Fruit fly (Drosophila melanogaster): ENCODE measurements around the gene RabGGTb.

Gene RabGGTb

DNA sequence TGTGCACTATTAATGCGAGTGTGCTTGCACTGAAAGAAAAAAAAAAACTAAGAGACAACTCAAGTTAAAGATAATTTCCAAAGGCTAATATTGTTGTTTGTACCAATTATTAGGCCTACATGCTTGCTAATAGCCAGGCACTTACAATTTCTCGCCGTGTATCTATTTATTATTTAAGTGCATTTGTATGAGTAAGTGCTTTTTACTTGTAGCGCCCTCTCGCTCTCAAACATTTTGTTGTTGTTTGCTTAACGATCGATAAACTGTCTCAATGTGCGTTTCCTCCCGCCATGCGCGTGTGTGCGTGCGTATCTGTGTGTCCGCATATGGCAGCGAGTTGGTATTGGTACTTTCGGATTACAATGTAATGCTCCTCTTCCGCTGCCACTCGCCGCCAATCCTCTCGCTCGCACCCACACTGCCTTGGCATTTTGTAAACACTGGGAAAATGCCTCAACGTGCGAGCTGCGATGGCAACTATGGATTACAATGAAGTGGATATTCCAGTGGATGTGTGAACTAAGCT is 18.2 kb downstream of the RabGGTb start (continued):
- TF ChIP-seq Ets96B (tag; optimal IDR thresholded peaks at IDR 0.05) (peak; percentile 58), CG16779 (tag; optimal IDR thresholded peaks at IDR 0.05) (peak; percentile 23), OdsH (GFP tag; optimal IDR thresholded peaks at IDR 0.05) (peak; percentile 77), CG1621 (tag; optimal IDR thresholded peaks at IDR 0.05) (peak; percentile 14), CG10631 (GFP tag; optimal IDR thresholded peaks at IDR 0.05) (peak; percentile 73), dac (GFP tag; optimal IDR thresholded peaks at IDR 0.05) (peak; percentile 66), Eip78C (GFP tag) (peak; percentile 86), salr (GFP tag; optimal IDR thresholded peaks at IDR 0.05) (peak in 1 of 2 experiments; percentile 79)

DNA sequence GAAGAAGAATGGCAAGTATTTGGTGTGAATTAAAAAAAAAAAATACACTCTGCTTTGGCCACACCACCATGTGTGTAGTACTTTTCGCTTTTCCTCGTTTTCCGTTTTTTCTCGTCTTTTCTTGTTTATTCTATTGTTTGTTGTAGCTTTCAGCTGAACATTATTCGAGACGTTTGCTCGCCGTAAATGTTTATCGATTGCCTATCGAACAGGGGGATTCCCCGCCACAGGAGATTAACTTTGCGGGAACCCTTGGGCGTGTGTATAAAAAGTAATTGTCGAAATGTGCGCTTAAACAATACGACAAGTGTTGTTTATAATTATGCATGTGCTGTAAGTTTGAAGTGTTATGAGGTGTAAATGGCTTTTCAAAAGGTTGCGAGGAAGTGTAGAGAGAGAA is 18.8 kb downstream of the RabGGTb start:
- TF ChIP-seq net (GFP tag; optimal IDR thresholded peaks at IDR 0.05) (no peak), dsx (GFP tag; optimal IDR thresholded peaks at IDR 0.05; ENCODE audit: poor library complexity, severe bottlenecking) (no peak), topi (GFP tag; optimal IDR thresholded peaks at IDR 0.05) (no peak), CG8319 (GFP tag; optimal IDR thresholded peaks at IDR 0.05) (no peak), CG11294 (GFP tag; IDR thresholded peaks at IDR 0.05) (no peak), CG8632 (GFP tag; optimal IDR thresholded peaks at IDR 0.05) (no peak)

DNA sequence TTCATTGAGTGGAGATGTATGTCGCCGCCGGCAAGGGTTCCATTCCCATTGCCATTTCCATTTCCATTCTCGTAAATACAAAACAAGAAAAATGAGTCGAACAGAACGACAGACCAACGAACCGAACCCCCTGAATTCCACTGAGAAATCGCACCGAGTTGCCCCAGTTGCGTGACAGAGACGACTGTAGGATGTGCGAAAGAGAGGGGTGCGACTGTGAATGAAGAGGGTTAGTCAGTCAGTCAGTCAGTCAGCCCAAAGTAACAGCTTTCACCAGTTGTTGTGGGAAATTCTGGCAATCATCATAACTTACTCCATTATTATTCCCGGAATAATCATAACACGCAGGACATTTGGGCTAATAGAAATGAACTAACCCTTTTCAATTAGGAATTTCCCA is 19.3 kb downstream of the RabGGTb start:
- TF ChIP-seq ss (GFP tag; optimal IDR thresholded peaks at IDR 0.05): no peak
- peak; percentile 24 for TF ChIP-seq Eip78C (GFP tag)

DNA sequence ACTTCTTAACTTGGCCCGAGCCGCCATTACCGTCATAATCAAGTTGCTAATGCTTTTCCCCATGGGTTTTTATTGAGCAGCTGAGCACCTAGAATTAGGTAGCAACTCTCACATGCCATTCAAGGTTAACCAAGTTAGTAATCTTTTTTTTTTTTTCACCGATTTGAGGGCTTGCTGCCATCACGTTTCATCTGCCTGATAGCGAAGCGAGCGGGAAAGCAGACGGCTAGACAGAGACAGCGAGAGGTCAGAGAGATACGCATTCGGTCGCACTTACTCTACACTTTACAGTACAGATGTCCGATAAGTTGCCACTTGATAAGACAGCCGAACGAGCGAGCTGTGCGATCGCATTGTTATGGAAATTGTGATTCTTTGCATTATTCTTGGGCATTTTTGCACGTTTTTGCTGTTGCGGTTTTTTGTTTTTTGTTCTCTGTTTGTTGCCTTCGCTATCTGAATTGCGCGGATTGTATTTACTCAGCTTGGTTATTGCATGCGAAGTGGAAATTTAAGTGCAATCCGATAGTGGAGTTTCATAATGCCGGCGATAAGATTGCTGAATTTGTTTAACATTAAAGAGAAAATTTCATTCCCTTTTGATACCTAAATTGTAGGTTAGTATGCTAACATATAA is 21.6 kb downstream of the RabGGTb start:
- TF ChIP-seq Eip75B (GFP tag; optimal IDR thresholded peaks at IDR 0.05) (peak; percentile 4), CG6792 (GFP tag; optimal IDR thresholded peaks at IDR 0.05) (no peak), CG6276 (GFP tag; optimal IDR thresholded peaks at IDR 0.05) (no peak), Eip78C (GFP tag) (peak; percentile 70), Sox14 (GFP tag; optimal IDR thresholded peaks at IDR 0.05) (peak; percentile 29), svp (GFP tag) (peak; percentile 99), vri (GFP tag; optimal IDR thresholded peaks at IDR 0.05) (peak; percentile 93), CG6163 (GFP tag; IDR thresholded peaks at IDR 0.05) (peak; percentile 48; the same call in 1 of the 3 replicates), dsx (GFP tag; optimal IDR thresholded peaks at IDR 0.05; ENCODE audit: poor library complexity, severe bottlenecking) (peak; percentile 11), eg (GFP tag; IDR thresholded peaks at IDR 0.05) (0 out of 3 replicates have a peak, but pooled peaks have one; percentile 43)

DNA sequence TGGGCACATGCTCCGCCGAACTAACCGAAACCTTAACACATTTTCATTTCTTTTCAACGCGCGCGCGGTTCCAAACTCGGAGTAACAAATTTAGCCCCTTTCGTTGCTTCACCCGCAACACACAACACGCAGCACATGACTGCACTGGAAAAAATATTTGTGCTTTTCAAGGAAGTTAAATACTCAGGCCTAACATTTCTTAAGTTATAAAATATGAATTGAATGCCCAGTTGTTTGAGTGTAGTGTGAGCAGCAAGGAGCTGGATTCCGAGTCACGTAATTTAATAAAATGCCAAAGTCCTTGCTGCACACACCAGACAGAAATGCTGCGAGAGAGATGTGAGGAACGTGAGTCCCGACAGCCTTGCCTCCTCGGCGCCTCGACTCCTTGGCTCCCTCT is 22.5 kb downstream of the RabGGTb start:
- no peak for TF ChIP-seq esn (GFP tag; optimal IDR thresholded peaks at IDR 0.05)
- peak; percentile 83 for TF ChIP-seq Eip78C (GFP tag)
- peak; percentile 1 for TF ChIP-seq CG32006 (GFP tag; optimal IDR thresholded peaks at IDR 0.05)
- TF ChIP-seq fd85E (GFP tag; optimal IDR thresholded peaks at IDR 0.05): no peak

DNA sequence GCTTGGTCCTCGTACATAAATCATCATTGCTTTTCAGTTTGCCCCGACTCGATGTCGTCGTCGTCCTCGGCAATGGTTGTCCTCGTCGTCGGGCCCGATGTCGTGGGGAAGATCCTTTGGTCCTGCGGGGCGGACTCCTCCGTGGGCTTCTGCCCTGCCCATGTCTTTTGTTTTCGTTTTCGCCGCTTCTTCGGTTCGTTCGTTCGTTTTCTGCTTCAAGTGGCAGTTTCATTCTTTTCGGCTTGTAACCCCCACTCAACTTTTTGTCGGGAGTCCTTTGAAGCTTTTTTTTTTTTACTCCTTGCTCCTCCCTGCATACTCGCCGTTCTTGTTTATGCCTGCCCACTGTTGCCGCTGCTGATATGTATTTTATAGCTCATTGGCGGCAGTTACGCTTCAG is 24.7 kb downstream of the RabGGTb start:
- no peak for TF ChIP-seq cyc (GFP tag; optimal IDR thresholded peaks at IDR 0.05)
- TF ChIP-seq Sox102F (GFP tag; optimal IDR thresholded peaks at IDR 0.05): no peak
- TF ChIP-seq CG3032 (tag; optimal IDR thresholded peaks at IDR 0.05): no peak

Measured in whole organism, prepupa.